Fruit fly (Drosophila melanogaster): ENCODE data around the gene CG44574.
A peak's percentile ranks its signal among the peaks of the same experiment; 100 is the strongest.

The CG44574 gene

dm6 chr2L:5906893-5907850 is 23.6 kb downstream of the CG44574 start, which contains the start of gene bchs (continued):
- peak; percentile 45 for TF ChIP-seq CG12155 (GFP tag; optimal IDR thresholded peaks at IDR 0.05)
- peak; percentile 83 for TF ChIP-seq Max (GFP tag; optimal IDR thresholded peaks at IDR 0.05)
- peak; percentile 70 for TF ChIP-seq CG3163 (GFP tag; optimal IDR thresholded peaks at IDR 0.05)
- peak; percentile 3 for TF ChIP-seq ind (GFP tag; optimal IDR thresholded peaks at IDR 0.05)
- no peak for TF ChIP-seq dati (GFP tag; IDR thresholded peaks at IDR 0.05)
- TF ChIP-seq Mes4 (GFP tag; optimal IDR thresholded peaks at IDR 0.05), result peak; percentile 88
- peak; percentile 92 for TF ChIP-seq Hey (tag; optimal IDR thresholded peaks at IDR 0.05)
- peak; percentile 86; the same call in 2 of the 3 replicates for TF ChIP-seq so (GFP tag; IDR thresholded peaks at IDR 0.05)
- no peak for TF ChIP-seq HLH4C (GFP tag; IDR thresholded peaks at IDR 0.05; ENCODE audit: partially characterized antibody)
- peak; percentile 56 for TF ChIP-seq Oli (tag; optimal IDR thresholded peaks at IDR 0.05)
- peak; percentile 87 for TF ChIP-seq en (GFP tag; optimal IDR thresholded peaks at IDR 0.05)
- no peak for TF ChIP-seq CG16815 (GFP tag; optimal IDR thresholded peaks at IDR 0.05)
- TF ChIP-seq dan (GFP tag; IDR thresholded peaks at IDR 0.05), result no peak
- TF ChIP-seq nau (GFP tag; optimal IDR thresholded peaks at IDR 0.05), result no peak
- no peak for TF ChIP-seq gro (GFP tag; optimal IDR thresholded peaks at IDR 0.05)
- TF ChIP-seq Awh (GFP tag; IDR thresholded peaks at IDR 0.05), result peak; percentile 96
- TF ChIP-seq CG6254 (GFP tag; optimal IDR thresholded peaks at IDR 0.05), result peak; percentile 91
- peak; percentile 79 for TF ChIP-seq Bteb2 (GFP tag; optimal IDR thresholded peaks at IDR 0.05)
- no peak; the same call in 3 of the 4 replicates for TF ChIP-seq Gug (GFP tag; IDR thresholded peaks at IDR 0.05)
- peak; percentile 75 for TF ChIP-seq CG9932 (GFP tag; IDR thresholded peaks at IDR 0.05)
- TF ChIP-seq gcm (GFP tag; optimal IDR thresholded peaks at IDR 0.05), result peak; percentile 87
- TF ChIP-seq inv (GFP tag; IDR thresholded peaks at IDR 0.05; ENCODE audit: partially characterized antibody), result no peak
- peak; percentile 82 for TF ChIP-seq CG8359 (GFP tag; optimal IDR thresholded peaks at IDR 0.05; ENCODE audit: borderline replicate concordance)
- TF ChIP-seq Dip3 (GFP tag; optimal IDR thresholded peaks at IDR 0.05), result peak; percentile 50
- TF ChIP-seq Sry-δ (GFP tag; optimal IDR thresholded peaks at IDR 0.05), result peak; percentile 42
- TF ChIP-seq CG13424 (tag; optimal IDR thresholded peaks at IDR 0.05), result peak; percentile 85
- TF ChIP-seq CG4707 (GFP tag; optimal IDR thresholded peaks at IDR 0.05), result peak; percentile 90
- TF ChIP-seq Mrtf (GFP tag; IDR thresholded peaks at IDR 0.05), result peak; percentile 63; the same call in 1 of the 3 replicates
- no peak for TF ChIP-seq CG33213 (GFP tag; optimal IDR thresholded peaks at IDR 0.05)
- no peak for TF ChIP-seq Abd-B (GFP tag; optimal IDR thresholded peaks at IDR 0.05)
- TF ChIP-seq eve (GFP tag; optimal IDR thresholded peaks at IDR 0.05), result no peak
- TF ChIP-seq HmgZ (tag; optimal IDR thresholded peaks at IDR 0.05), result peak; percentile 96
- peak; percentile 33; the same call in 1 of the 2 replicates for TF ChIP-seq dimm (GFP tag; IDR thresholded peaks at IDR 0.05)
- TF ChIP-seq Dll (GFP tag; IDR thresholded peaks at IDR 0.05; ENCODE audit: partially characterized antibody), result peak; percentile 59; the same call in 1 of the 4 replicates
- no peak for TF ChIP-seq ham (GFP tag; IDR thresholded peaks at IDR 0.05)
- TF ChIP-seq grn (GFP tag; optimal IDR thresholded peaks at IDR 0.05), result peak; percentile 96
- TF ChIP-seq gsb-n (tag; optimal IDR thresholded peaks at IDR 0.05), result no peak
- peak; percentile 89 to 97 for TF ChIP-seq Trl (optimal IDR thresholded peaks at IDR 0.05)
- peak; percentile 89 for TF ChIP-seq Trl (GFP tag; optimal IDR thresholded peaks at IDR 0.05)
- TF ChIP-seq Poxn (GFP tag; IDR thresholded peaks at IDR 0.05), result no peak
- no peak for TF ChIP-seq Doc2 (GFP tag; IDR thresholded peaks at IDR 0.05)
- no peak for TF ChIP-seq CG10431 (GFP tag; optimal IDR thresholded peaks at IDR 0.05)
- TF ChIP-seq btn (GFP tag; optimal IDR thresholded peaks at IDR 0.05), result peak; percentile 85
- peak; percentile 79 for TF ChIP-seq fd102C (GFP tag; optimal IDR thresholded peaks at IDR 0.05)
- no peak for TF ChIP-seq emc (GFP tag; optimal IDR thresholded peaks at IDR 0.05)
- peak; percentile 86 for TF ChIP-seq shn (GFP tag; optimal IDR thresholded peaks at IDR 0.05)
- peak; percentile 54 for TF ChIP-seq CG31224 (GFP tag; IDR thresholded peaks at IDR 0.05)
- TF ChIP-seq prd (optimal IDR thresholded peaks at IDR 0.05), result no peak
- TF ChIP-seq prd (GFP tag; IDR thresholded peaks at IDR 0.05), result peak; percentile 61; the same call in 2 of the 3 replicates
